Worm (Caenorhabditis elegans) whole organism, L1 larva: Measurements from ENCODE around the gene sma-10.

Experiments
- C04F5.9 ChIP-seq: sonication (generic microtip); optimal IDR thresholded peaks from 2 replicates; lab custom pipeline; 2016; ENCODE audit warnings: missing genetic modification characterization, missing compliant biosample characterization
- C16A3.4 ChIP-seq: fragments of 150-350 bp; optimal IDR thresholded peaks from 2 replicates; lab custom pipeline; 2014; ENCODE audit warnings: missing biosample characterization, missing genetic modification characterization
- Y116A8C.19 ChIP-seq: sonication (generic microtip); optimal IDR thresholded peaks from 2 replicates; lab custom pipeline; 2016; ENCODE audit warnings: missing compliant biosample characterization, missing genetic modification characterization, borderline replicate concordance
- alr-1 ChIP-seq: fragments of 200-800 bp; sonication (Bioruptor generic); optimal IDR thresholded peaks from 2 replicates; lab custom pipeline; 2018; ENCODE audit warnings: borderline replicate concordance, mild to moderate bottlenecking, missing genetic modification characterization, missing compliant biosample characterization
- aly-2 ChIP-seq: fragments of 150-350 bp; optimal IDR thresholded peaks from 2 replicates; lab custom pipeline; 2014; ENCODE audit warnings: missing biosample characterization, missing genetic modification characterization
- ama-1 ChIP-seq: fragments of 150-350 bp; optimal IDR thresholded peaks from 2 replicates; lab custom pipeline; 2014
- ceh-63 ChIP-seq: fragments of 200-800 bp; sonication (Bioruptor generic); optimal IDR thresholded peaks from 2 replicates; lab custom pipeline; 2018; ENCODE audit warnings: mild to moderate bottlenecking, missing genetic modification characterization, missing compliant biosample characterization
- ceh-8 ChIP-seq: fragments of 200-800 bp; sonication (Bioruptor generic); optimal IDR thresholded peaks from 2 replicates; lab custom pipeline; 2018; ENCODE audit warnings: mild to moderate bottlenecking, missing genetic modification characterization, moderate library complexity, missing compliant biosample characterization
- ceh-82 ChIP-seq, 3 experiments: fragments of 150-350 bp in 1 of 3; sonication (generic microtip) in 2 of 3; optimal IDR thresholded peaks; 2 replicates each; lab custom pipeline; 2014 to 2017; ENCODE audit warnings: missing biosample characterization in 3 of 3, missing genetic modification characterization in 3 of 3
- ceh-88 ChIP-seq: fragments of 200-800 bp; sonication (Bioruptor generic); IDR thresholded peaks from 2 replicates; pipeline ENCODE4 v1.3.6; 2022; ENCODE audit warnings: missing genetic modification characterization, missing compliant biosample characterization
- ces-1 ChIP-seq: fragments of 150-350 bp; optimal IDR thresholded peaks from 2 replicates; lab custom pipeline; 2014; ENCODE audit warnings: missing biosample characterization, missing genetic modification reagents, missing genetic modification characterization
- dpl-1 ChIP-seq, 3 experiments: fragments of 150-350 bp in 2 of 3; sonication (generic microtip) in 1 of 3; optimal IDR thresholded peaks; 2 replicates each; lab custom pipeline; 2014 to 2017; ENCODE audit warnings: missing biosample characterization in 3 of 3, missing genetic modification characterization in 3 of 3, missing genetic modification reagents in 3 of 3
- dsc-1 ChIP-seq: sonication (generic microtip); optimal IDR thresholded peaks from 2 replicates; lab custom pipeline; 2016; ENCODE audit warnings: mild to moderate bottlenecking, missing genetic modification characterization, missing compliant biosample characterization
- efl-1 ChIP-seq, 4 experiments: fragments of 150-350 bp; optimal IDR thresholded peaks in 3 of 4; peaks in 1 of 4; 1 replicate in 1 of 4; 2 replicates in 3 of 4; lab custom pipeline; 2014; ENCODE audit warnings: missing biosample characterization in 2 of 4, missing genetic modification characterization in 2 of 4, missing genetic modification reagents in 2 of 4
- efl-3 ChIP-seq: fragments of 200-800 bp; sonication (Bioruptor generic); optimal IDR thresholded peaks from 2 replicates; lab custom pipeline; 2018; ENCODE audit warnings: mild to moderate bottlenecking, missing genetic modification characterization, missing compliant biosample characterization
- egl-13 ChIP-seq: sonication (generic microtip); optimal IDR thresholded peaks from 2 replicates; lab custom pipeline; 2016; ENCODE audit warnings: missing genotype, missing genetic modification reagents, missing genetic modification characterization, missing compliant biosample characterization
- elt-2 ChIP-seq: sonication (generic microtip); optimal IDR thresholded peaks from 2 replicates; lab custom pipeline; 2016; ENCODE audit warnings: missing genetic modification characterization, mild to moderate bottlenecking, inconsistent platforms, missing compliant biosample characterization, missing genetic modification reagents
- elt-3 ChIP-seq, 6 experiments: fragments of 150-350 bp in 1 of 6; sonication (generic microtip); optimal IDR thresholded peaks; 2 replicates each; lab custom pipeline; 2017 to 2018; ENCODE audit warnings: missing biosample characterization in 6 of 6, missing genetic modification characterization in 6 of 6, inconsistent platforms in 1 of 6
- fos-1 ChIP-seq: fragments of 150-350 bp; optimal IDR thresholded peaks from 2 replicates; lab custom pipeline; 2014; ENCODE audit warnings: missing biosample characterization, missing genetic modification characterization
- hlh-4 ChIP-seq: sonication (generic microtip); optimal IDR thresholded peaks from 2 replicates; lab custom pipeline; 2016; ENCODE audit warnings: mild to moderate bottlenecking, missing genetic modification characterization, missing compliant biosample characterization
- hpl-2 ChIP-seq: fragments of 150-350 bp; optimal IDR thresholded peaks from 2 replicates; lab custom pipeline; 2014; ENCODE audit warnings: missing biosample characterization, missing genetic modification reagents, missing genetic modification characterization
- jun-1 ChIP-seq: fragments of 150-350 bp; optimal IDR thresholded peaks from 2 replicates; lab custom pipeline; 2014; ENCODE audit warnings: missing biosample characterization, missing genetic modification reagents, missing genetic modification characterization
- lin-13 ChIP-seq: fragments of 150-350 bp; optimal IDR thresholded peaks from 2 replicates; lab custom pipeline; 2014; ENCODE audit warnings: missing biosample characterization, missing genetic modification reagents, missing genetic modification characterization
- lin-14 ChIP-seq: fragments of 200-800 bp; sonication (Bioruptor generic); optimal IDR thresholded peaks from 2 replicates; lab custom pipeline; 2018; ENCODE audit warnings: mild to moderate bottlenecking, missing genetic modification characterization, moderate library complexity, missing compliant biosample characterization
- lin-35 ChIP-seq, 2 experiments: fragments of 150-350 bp; optimal IDR thresholded peaks; 2 replicates each; lab custom pipeline; 2014; ENCODE audit warnings: missing biosample characterization in 2 of 2, missing genetic modification characterization in 2 of 2, missing genetic modification reagents in 2 of 2
- lsy-2 ChIP-seq, 2 experiments: fragments of 150-350 bp; optimal IDR thresholded peaks; 2 replicates each; lab custom pipeline; 2014; ENCODE audit warnings: missing biosample characterization in 2 of 2, missing genetic modification characterization in 2 of 2
- mab-9 ChIP-seq: fragments of 200-800 bp; sonication (Bioruptor generic); IDR thresholded peaks from 2 replicates; pipeline ENCODE4 v1.3.6; 2022; ENCODE audit warnings: missing genetic modification reagents, missing genetic modification characterization, missing compliant biosample characterization
- mdl-1 ChIP-seq, 2 experiments: fragments of 150-350 bp; optimal IDR thresholded peaks; 2 replicates each; lab custom pipeline; 2014 to 2017; ENCODE audit warnings: missing biosample characterization in 2 of 2, missing genetic modification characterization in 2 of 2, inconsistent platforms in 1 of 2
- nhr-19 ChIP-seq: fragments of 200-800 bp; sonication (Bioruptor generic); conservative IDR thresholded peaks from 2 replicates; pipeline ENCODE4 v1.3.6; 2022; ENCODE audit warnings: missing genetic modification characterization, missing compliant biosample characterization
- nhr-20 ChIP-seq: sonication (generic microtip); optimal IDR thresholded peaks from 2 replicates; lab custom pipeline; 2016; ENCODE audit warnings: mild to moderate bottlenecking, missing genetic modification characterization, missing compliant biosample characterization
- nhr-237 ChIP-seq: fragments of 150-350 bp; optimal IDR thresholded peaks from 2 replicates; lab custom pipeline; 2014; ENCODE audit warnings: missing biosample characterization, missing genetic modification characterization
- nhr-47 ChIP-seq: sonication (generic microtip); optimal IDR thresholded peaks from 2 replicates; lab custom pipeline; 2016; ENCODE audit warnings: mild to moderate bottlenecking, missing genetic modification characterization, moderate library complexity, missing compliant biosample characterization
- nhr-71 ChIP-seq: sonication (generic microtip); optimal IDR thresholded peaks from 2 replicates; lab custom pipeline; 2016; ENCODE audit warnings: mild to moderate bottlenecking, missing genetic modification characterization, moderate library complexity, missing compliant biosample characterization
- nhr-77 ChIP-seq: fragments of 150-350 bp; optimal IDR thresholded peaks from 2 replicates; lab custom pipeline; 2014; ENCODE audit warnings: missing biosample characterization, missing genetic modification characterization
- nhr-84 ChIP-seq: sonication (generic microtip); optimal IDR thresholded peaks from 2 replicates; lab custom pipeline; 2017; ENCODE audit warnings: missing biosample characterization, missing genetic modification characterization
- nhr-85 ChIP-seq: sonication (generic microtip); peaks from one replicate; lab custom pipeline; 2016; ENCODE audit warnings: missing genetic modification characterization, inconsistent platforms, missing compliant biosample characterization
- nhr-90 ChIP-seq: sonication (generic microtip); optimal IDR thresholded peaks from 2 replicates; lab custom pipeline; 2016; ENCODE audit warnings: mild to moderate bottlenecking, missing genetic modification characterization, missing compliant biosample characterization; ENCODE audit not compliant: poor library complexity
- pax-3 ChIP-seq: fragments of 200-800 bp; sonication (Bioruptor generic); optimal IDR thresholded peaks from 2 replicates; lab custom pipeline; 2018; ENCODE audit warnings: mild to moderate bottlenecking, missing genetic modification characterization, moderate library complexity, missing compliant biosample characterization
- pqm-1 ChIP-seq: sonication (generic microtip); optimal IDR thresholded peaks from 3 replicates; lab custom pipeline; 2017; ENCODE audit warnings: missing biosample characterization, missing genetic modification characterization
- rnt-1 ChIP-seq: sonication (generic microtip); optimal IDR thresholded peaks from 2 replicates; lab custom pipeline; 2016; ENCODE audit warnings: mild to moderate bottlenecking, missing genetic modification characterization, moderate library complexity, missing compliant biosample characterization
- snpc-4 ChIP-seq: fragments of 150-350 bp; optimal IDR thresholded peaks from 2 replicates; lab custom pipeline; 2014; ENCODE audit warnings: missing biosample characterization, missing genetic modification characterization
- snu-23 ChIP-seq: sonication (generic microtip); optimal IDR thresholded peaks from 2 replicates; lab custom pipeline; 2016; ENCODE audit warnings: missing genetic modification characterization, missing compliant biosample characterization
- tbx-2 ChIP-seq: sonication (generic microtip); optimal IDR thresholded peaks from 2 replicates; lab custom pipeline; 2016; ENCODE audit warnings: missing genetic modification characterization, missing compliant biosample characterization
- tlp-1 ChIP-seq: fragments of 150-350 bp; optimal IDR thresholded peaks from 2 replicates; lab custom pipeline; 2014; ENCODE audit warnings: missing biosample characterization, missing genetic modification characterization
- unc-98 ChIP-seq: fragments of 200-800 bp; sonication (Bioruptor generic); IDR thresholded peaks from 2 replicates; pipeline ENCODE4 v1.3.6; 2022; ENCODE audit warnings: missing genetic modification characterization, missing compliant biosample characterization
- vab-15 ChIP-seq: sonication (generic microtip); optimal IDR thresholded peaks from 2 replicates; lab custom pipeline; 2017; ENCODE audit warnings: missing genotype, mild to moderate bottlenecking, missing genetic modification characterization, missing compliant biosample characterization
- xbp-1 ChIP-seq: sonication (generic microtip); optimal IDR thresholded peaks from 2 replicates; lab custom pipeline; 2016; ENCODE audit warnings: missing genetic modification characterization, missing compliant biosample characterization
- zag-1 ChIP-seq: fragments of 150-350 bp; optimal IDR thresholded peaks from 2 replicates; lab custom pipeline; 2014; ENCODE audit warnings: missing biosample characterization, missing genetic modification characterization

Gene sma-10

ce11 chrIV:295734-296201 is 21.5 kb downstream of the sma-10 start:
- TF ChIP-seq xbp-1 (tag; lab: Kevin White, UChicago): no peak
- peak in 2 of 6 experiments; percentile 37 to 45 for TF ChIP-seq elt-3 (tag; optimal IDR thresholded peaks at IDR 0.05; lab: Kevin White, UChicago)
- no peak for TF ChIP-seq mab-9 (GFP tag; lab: Robert Waterston, UW)
- TF ChIP-seq lin-13 (GFP tag; lab: Kevin White, UChicago): peak; percentile 1
- TF ChIP-seq nhr-237 (tag; lab: Kevin White, UChicago): no peak
- TF ChIP-seq pax-3 (tag; lab: Kevin White, UChicago): peak; percentile 18
- no peak for TF ChIP-seq ceh-63 (GFP tag; lab: Kevin White, UChicago)
- TF ChIP-seq efl-3 (GFP tag; lab: Kevin White, UChicago): no peak
- peak; percentile 81 for TF ChIP-seq elt-2
- TF ChIP-seq dpl-1 (GFP tag; optimal IDR thresholded peaks at IDR 0.05; lab: Kevin White, UChicago): peak in 1 of 3 experiments; percentile 49
- TF ChIP-seq nhr-20: peak; percentile 70
- TF ChIP-seq mdl-1 (tag; optimal IDR thresholded peaks at IDR 0.05; lab: Kevin White, UChicago): peak in 1 of 2 experiments; percentile 54
- TF ChIP-seq fos-1 (tag; lab: Kevin White, UChicago): no peak
- peak; percentile 34 for TF ChIP-seq snu-23 (GFP tag; lab: Kevin White, UChicago)
- TF ChIP-seq tbx-2: peak; percentile 28
- no peak for TF ChIP-seq zag-1 (tag; lab: Kevin White, UChicago)
- TF ChIP-seq efl-1 (optimal IDR thresholded peaks at IDR 0.05; lab: Kevin White, UChicago): no peak
- peak in 1 of 2 experiments; percentile 70 for TF ChIP-seq efl-1 (GFP tag; optimal IDR thresholded peaks at IDR 0.05 in 1 of 2; lab: Kevin White, UChicago)
- peak; percentile 2 for TF ChIP-seq nhr-47 (tag; lab: Kevin White, UChicago)
- no peak for TF ChIP-seq nhr-84 (tag; lab: Kevin White, UChicago)
- TF ChIP-seq jun-1 (tag; lab: Kevin White, UChicago): peak; percentile 20
- no peak for TF ChIP-seq egl-13 (tag; lab: Kevin White, UChicago)
- peak; percentile 70 for TF ChIP-seq nhr-71 (tag; lab: Kevin White, UChicago)
- peak in 1 of 2 experiments; percentile 76 for TF ChIP-seq lin-35 (GFP tag; optimal IDR thresholded peaks at IDR 0.05; lab: Kevin White, UChicago)
- TF ChIP-seq hpl-2 (GFP tag; lab: Kevin White, UChicago): no peak
- peak; percentile 46 for TF ChIP-seq lin-14 (GFP tag; lab: Kevin White, UChicago)
- TF ChIP-seq ces-1 (GFP tag; lab: Kevin White, UChicago): no peak
- peak; percentile 47 for TF ChIP-seq nhr-90 (tag; lab: Kevin White, UChicago)
- peak; percentile 46; the same call in 1 of the 2 replicates for TF ChIP-seq nhr-19 (GFP tag; lab: Robert Waterston, UW)

DNA sequence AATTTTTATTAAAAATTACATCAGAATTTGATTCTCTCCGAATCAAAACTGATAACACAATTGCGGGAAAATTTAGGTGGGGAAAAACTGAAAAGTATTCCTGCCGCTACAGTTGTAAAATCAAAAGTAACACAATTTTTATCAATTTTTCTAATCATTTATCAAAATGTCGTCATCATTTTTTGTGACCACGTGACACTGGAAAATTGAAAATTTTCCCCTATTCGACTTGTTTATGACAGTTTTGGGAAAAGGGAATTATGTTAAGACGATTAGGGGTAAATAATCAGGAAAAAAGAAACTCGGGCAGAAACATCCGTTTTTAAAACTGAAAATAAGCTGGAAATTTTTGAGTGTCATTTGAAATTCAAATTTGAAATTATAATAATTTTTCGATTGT is 22.6 kb downstream of the sma-10 start:
- no peak for TF ChIP-seq egl-13 (tag; lab: Kevin White, UChicago)
- TF ChIP-seq ceh-88 (GFP tag; lab: Robert Waterston, UW): no peak
- TF ChIP-seq vab-15 (tag; lab: Kevin White, UChicago): no peak
- TF ChIP-seq ceh-63 (GFP tag; lab: Kevin White, UChicago): no peak
- TF ChIP-seq snu-23 (GFP tag; lab: Kevin White, UChicago): peak; percentile 4
- TF ChIP-seq rnt-1: no peak
- no peak for TF ChIP-seq unc-98 (GFP tag; lab: Robert Waterston, UW)
- TF ChIP-seq hlh-4 (tag; lab: Kevin White, UChicago): no peak
- TF ChIP-seq ceh-8 (GFP tag; lab: Kevin White, UChicago): no peak
- no peak for TF ChIP-seq aly-2 (tag; lab: Kevin White, UChicago)
- TF ChIP-seq pqm-1 (tag; lab: Kevin White, UChicago): no peak
- TF ChIP-seq mab-9 (GFP tag; lab: Robert Waterston, UW): no peak
- peak; percentile 41 for TF ChIP-seq nhr-71 (tag; lab: Kevin White, UChicago)
- no peak for TF ChIP-seq C16A3.4 (tag; lab: Kevin White, UChicago)
- TF ChIP-seq lin-35 (GFP tag; optimal IDR thresholded peaks at IDR 0.05; lab: Kevin White, UChicago): peak in 1 of 2 experiments; percentile 35
- TF ChIP-seq Y116A8C.19 (tag; lab: Kevin White, UChicago): no peak
- no peak for TF ChIP-seq hpl-2 (GFP tag; lab: Kevin White, UChicago)
- TF ChIP-seq elt-2: peak; percentile 94
- no peak for TF ChIP-seq snpc-4 (tag; lab: Kevin White, UChicago)
- no peak for TF ChIP-seq C04F5.9 (tag; lab: Kevin White, UChicago)
- no peak for TF ChIP-seq ama-1 (lab: Kevin White, UChicago)
- no peak for TF ChIP-seq lsy-2 (tag; optimal IDR thresholded peaks at IDR 0.05; lab: Kevin White, UChicago)
- TF ChIP-seq fos-1 (tag; lab: Kevin White, UChicago): no peak
- TF ChIP-seq nhr-90 (tag; lab: Kevin White, UChicago): peak; percentile 64
- TF ChIP-seq alr-1 (tag; lab: Kevin White, UChicago): no peak
- TF ChIP-seq nhr-77: no peak
- TF ChIP-seq ceh-82 (tag; optimal IDR thresholded peaks at IDR 0.05; lab: Kevin White, UChicago): no peak
- TF ChIP-seq nhr-85 (tag; lab: Kevin White, UChicago): no peak
- TF ChIP-seq nhr-20: peak; percentile 11
- TF ChIP-seq efl-1 (optimal IDR thresholded peaks at IDR 0.05; lab: Kevin White, UChicago): no peak
- peak in 1 of 2 experiments; percentile 35 for TF ChIP-seq efl-1 (GFP tag; optimal IDR thresholded peaks at IDR 0.05 in 1 of 2; lab: Kevin White, UChicago)
- no peak for TF ChIP-seq dsc-1 (tag; lab: Kevin White, UChicago)
- TF ChIP-seq tlp-1 (tag; lab: Kevin White, UChicago): peak; percentile 7
